Fruit fly (Drosophila melanogaster): ENCODE results near the gene CG5938.
A peak's percentile ranks its signal among the peaks of the same experiment; 100 is the strongest.

Gene CG5938

dm6 chr3R:27288202-27289135 is 13.9 kb downstream of the CG5938 start, which contains the start of the genes bigmax and Hmu:
bigmax (minus strand) TSS chr3R:27288526.
Hmu (plus strand) TSS chr3R:27288769.
- peak; percentile 78 for TF ChIP-seq CG17801 (GFP tag; optimal IDR thresholded peaks at IDR 0.05; ENCODE audit: partially characterized antibody)

- no peak for TF ChIP-seq CG17801 (GFP tag; optimal IDR thresholded peaks at IDR 0.05; ENCODE audit: partially characterized antibody)
Observed at dm6 chr3R:27289638-27290037, 15.0 kb downstream of the CG5938 start.

dm6 chr3R:27292159-27292880 is 17.7 kb downstream of the CG5938 start, which contains the start of gene CG3348:
CG3348 (minus strand) TSS chr3R:27292209.
- no peak for TF ChIP-seq CG17801 (GFP tag; optimal IDR thresholded peaks at IDR 0.05; ENCODE audit: partially characterized antibody)

dm6 chr3R:27293065-27293464 is 18.5 kb downstream of the CG5938 start:
- TF ChIP-seq CG17801 (GFP tag; optimal IDR thresholded peaks at IDR 0.05; ENCODE audit: partially characterized antibody) = no peak

- no peak for TF ChIP-seq CG17801 (GFP tag; optimal IDR thresholded peaks at IDR 0.05; ENCODE audit: partially characterized antibody)
Observed at dm6 chr3R:27294113-27294512, 19.5 kb downstream of the CG5938 start.

dm6 chr3R:27322225-27322624 is 47.6 kb downstream of the CG5938 start, which contains the start of gene CG3339:
CG3339 (minus strand) TSS chr3R:27322325.
- TF ChIP-seq CG17801 (GFP tag; optimal IDR thresholded peaks at IDR 0.05; ENCODE audit: partially characterized antibody) = no peak

All from ovary, adult (tissue).